Fruit fly (Drosophila melanogaster) whole organism: ENCODE measurements around the gene Tyler.

Source experiments
- CG8478 ChIP-seq: fragments of >200 bp; optimal IDR thresholded peaks from 2 replicates; lab custom pipeline; 2018; ENCODE audit warnings: inconsistent platforms
- EcR ChIP-seq, 2 experiments: fragments of >200 bp; optimal IDR thresholded peaks; 2 replicates each; lab custom pipeline; 2017; ENCODE audit warnings: missing biosample characterization in 2 of 2, missing genetic modification characterization in 2 of 2, missing genetic modification reagents in 2 of 2
- psq ChIP-seq: fragments of >200 bp; optimal IDR thresholded peaks from 2 replicates; lab custom pipeline; 2017

DNA sequence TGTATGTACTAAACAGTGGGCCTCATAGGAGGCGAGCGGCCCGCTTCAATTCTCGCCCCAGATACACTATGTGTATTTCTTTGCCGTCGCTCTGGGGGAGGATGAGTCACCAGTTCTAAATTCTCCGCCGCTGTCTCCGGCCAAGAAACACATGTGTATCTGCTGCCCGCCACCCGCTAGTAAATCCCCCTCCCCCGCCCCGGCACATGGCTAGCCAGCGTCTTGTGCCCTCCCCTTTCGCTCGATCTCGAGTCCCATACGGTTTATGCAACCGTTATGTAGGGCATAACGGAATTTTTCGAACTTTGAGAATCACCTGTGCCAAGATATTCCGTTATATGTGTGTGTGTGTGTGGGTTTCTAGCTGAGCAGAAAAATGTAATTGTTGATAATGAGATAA lies 5.4 kb upstream of the Tyler start:
- TF ChIP-seq psq (lab: Kevin White, UChicago), result no peak
- TF ChIP-seq CG8478 (lab: Kevin White, UChicago), result no peak
- no peak for TF ChIP-seq EcR (GFP tag; optimal IDR thresholded peaks at IDR 0.05; lab: Kevin White, UChicago)
